Fruit fly (Drosophila melanogaster) whole organism, embryonic: ENCODE data around the gene FucTA.

Experiments
- CG10565 ChIP-seq: fragments of 200-800 bp; sonication (Bioruptor generic); optimal IDR thresholded peaks from 3 replicates; lab custom pipeline; 2016; ENCODE audit warnings: missing biosample characterization, mild to moderate bottlenecking, missing genetic modification characterization
- CG11085 ChIP-seq: fragments of 200-800 bp; sonication (Bioruptor generic); IDR thresholded peaks from 2 replicates; pipeline ENCODE4 v1.3.6; 2022; ENCODE audit warnings: missing biosample characterization, missing genetic modification characterization
- CG12104 ChIP-seq: fragments of 200-800 bp; sonication (Bioruptor generic); optimal IDR thresholded peaks from 3 replicates; lab custom pipeline; 2016; ENCODE audit warnings: missing biosample characterization, missing genetic modification characterization
- CG14667 ChIP-seq: fragments of 200-800 bp; sonication (Bioruptor generic); IDR thresholded peaks from 2 replicates; pipeline ENCODE4 v1.3.6; 2022; ENCODE audit warnings: missing biosample characterization, missing genetic modification characterization
- CG1529 ChIP-seq: fragments of 200-800 bp; sonication (Bioruptor generic); optimal IDR thresholded peaks from 3 replicates; lab custom pipeline; 2018; ENCODE audit warnings: missing biosample characterization, missing genetic modification characterization
- CG17829 ChIP-seq: fragments of 200-800 bp; optimal IDR thresholded peaks from 2 replicates; lab custom pipeline; 2019; ENCODE audit warnings: missing biosample characterization, mild to moderate bottlenecking, missing genetic modification characterization, moderate library complexity
- CG1832 ChIP-seq: fragments of 200-800 bp; sonication (Bioruptor generic); optimal IDR thresholded peaks from 2 replicates; lab custom pipeline; 2017; ENCODE audit warnings: missing biosample characterization, mild to moderate bottlenecking, missing genetic modification characterization, inconsistent platforms
- CG32767 ChIP-seq: fragments of 200-800 bp; sonication (Bioruptor generic); IDR thresholded peaks from 2 replicates; pipeline ENCODE4 v1.3.6; 2022; ENCODE audit warnings: missing biosample characterization, missing genetic modification characterization
- CG43689 ChIP-seq: fragments of 200-800 bp; sonication (Bioruptor generic); IDR thresholded peaks from 2 replicates; pipeline ENCODE4 v1.3.6; 2022; ENCODE audit warnings: missing biosample characterization, missing genetic modification characterization
- CG5245 ChIP-seq: fragments of 200-800 bp; sonication (Bioruptor generic); optimal IDR thresholded peaks from 3 replicates; lab custom pipeline; 2016; ENCODE audit warnings: missing biosample characterization, missing genetic modification characterization
- CG7745 ChIP-seq: fragments of 200-800 bp; sonication (Bioruptor generic); optimal IDR thresholded peaks from 2 replicates; lab custom pipeline; 2018; ENCODE audit warnings: missing biosample characterization, mild to moderate bottlenecking, missing genetic modification characterization, moderate library complexity
- CG7928 ChIP-seq: fragments of 200-800 bp; sonication (Bioruptor generic); optimal IDR thresholded peaks from 2 replicates; lab custom pipeline; 2017; ENCODE audit warnings: missing biosample characterization, mild to moderate bottlenecking, missing genetic modification characterization
- CG7987 ChIP-seq: fragments of 200-800 bp; sonication (Bioruptor generic); optimal IDR thresholded peaks from 2 replicates; lab custom pipeline; 2018; ENCODE audit warnings: missing biosample characterization, mild to moderate bottlenecking, missing genetic modification characterization, moderate library complexity
- CG8478 ChIP-seq: fragments of >200 bp; optimal IDR thresholded peaks from 2 replicates; lab custom pipeline; 2018
- Doc3 ChIP-seq: fragments of 200-800 bp; sonication (Bioruptor generic); IDR thresholded peaks from 3 replicates; pipeline ENCODE4 v1.3.6; 2022; ENCODE audit warnings: missing biosample characterization, missing genetic modification characterization; ENCODE audit not compliant: partially characterized antibody
- Drgx ChIP-seq: fragments of 200-800 bp; sonication (Bioruptor generic); IDR thresholded peaks from 2 replicates; pipeline ENCODE4 v1.3.6; 2022; ENCODE audit warnings: missing biosample characterization, missing genetic modification characterization
- HLHmδ ChIP-seq: fragments of 200-800 bp; sonication (Bioruptor generic); optimal IDR thresholded peaks from 2 replicates; lab custom pipeline; 2018; ENCODE audit warnings: missing biosample characterization, mild to moderate bottlenecking, missing genetic modification characterization, moderate library complexity
- Hr39 ChIP-seq: fragments of >200 bp; optimal IDR thresholded peaks from 2 replicates; lab custom pipeline; 2017
- Lhr ChIP-seq: fragments of 200-800 bp; sonication (Bioruptor generic); optimal IDR thresholded peaks from 3 replicates; lab custom pipeline; 2017; ENCODE audit warnings: mild to moderate bottlenecking, missing biosample characterization, missing genetic modification reagents, missing genetic modification characterization
- NfI ChIP-seq: fragments of 200-800 bp; sonication (Bioruptor generic); optimal IDR thresholded peaks from 3 replicates; lab custom pipeline; 2018; ENCODE audit warnings: missing biosample characterization, mild to moderate bottlenecking, missing genetic modification characterization, moderate library complexity
- Optix ChIP-seq: fragments of 200-800 bp; sonication (Bioruptor generic); IDR thresholded peaks from 3 replicates; pipeline ENCODE4 v1.3.6; 2022; ENCODE audit warnings: missing biosample characterization, missing genetic modification characterization
- PHDP ChIP-seq: fragments of 200-800 bp; sonication (Bioruptor generic); optimal IDR thresholded peaks from 3 replicates; lab custom pipeline; 2018; ENCODE audit warnings: missing biosample characterization, mild to moderate bottlenecking, missing genetic modification characterization, moderate library complexity
- Scr ChIP-seq: fragments of 200-800 bp; sonication (Bioruptor generic); IDR thresholded peaks from 2 replicates; pipeline ENCODE4 v1.3.6; 2022; ENCODE audit warnings: missing biosample characterization, missing genetic modification characterization; ENCODE audit not compliant: partially characterized antibody
- Stat92E ChIP-seq, 3 experiments: fragments of >200 bp in 2 of 3; fragments of 200-800 bp in 1 of 3; sonication (Bioruptor generic) in 1 of 3; optimal IDR thresholded peaks; 2 replicates each; lab custom pipeline; 2017 to 2019; ENCODE audit warnings: missing biosample characterization in 3 of 3, missing genetic modification characterization in 3 of 3, mild to moderate bottlenecking in 1 of 3, moderate library complexity in 1 of 3
- Trl ChIP-seq, 3 experiments: fragments of >200 bp in 2 of 3; fragments of 200-800 bp in 1 of 3; sonication (Bioruptor generic) in 1 of 3; optimal IDR thresholded peaks; 2 replicates in 1 of 3; 3 replicates in 2 of 3; lab custom pipeline; 2016 to 2017; ENCODE audit warnings: missing biosample characterization in 1 of 3, missing genetic modification characterization in 1 of 3
- bbx ChIP-seq: fragments of 200-800 bp; sonication (Bioruptor generic); IDR thresholded peaks from 2 replicates; pipeline ENCODE4 v1.3.6; 2022; ENCODE audit warnings: missing biosample characterization, missing genetic modification characterization; ENCODE audit not compliant: partially characterized antibody
- cad ChIP-seq: fragments of >200 bp; optimal IDR thresholded peaks from 2 replicates; lab custom pipeline; 2017; ENCODE audit warnings: missing biosample characterization, missing genetic modification characterization
- cg ChIP-seq: fragments of 200-800 bp; sonication (Bioruptor generic); optimal IDR thresholded peaks from 3 replicates; lab custom pipeline; 2019; ENCODE audit warnings: missing biosample characterization, mild to moderate bottlenecking, missing genetic modification characterization, moderate library complexity
- croc ChIP-seq: fragments of 200-800 bp; sonication (Bioruptor generic); conservative IDR thresholded peaks from 3 replicates; pipeline ENCODE4 v1.3.6; 2022; ENCODE audit warnings: missing biosample characterization, missing genetic modification characterization
- crp ChIP-seq, 2 experiments: fragments of 200-800 bp; sonication (Bioruptor generic); optimal IDR thresholded peaks; 2 replicates in 1 of 2; 3 replicates in 1 of 2; lab custom pipeline; 2017; ENCODE audit warnings: missing biosample characterization in 2 of 2, missing genetic modification characterization in 2 of 2, mild to moderate bottlenecking in 1 of 2, moderate library complexity in 1 of 2
- dmrt99B ChIP-seq: fragments of 200-800 bp; sonication (Bioruptor generic); optimal IDR thresholded peaks from 2 replicates; lab custom pipeline; 2018; ENCODE audit warnings: missing biosample characterization, mild to moderate bottlenecking, missing genetic modification characterization, moderate library complexity
- ems ChIP-seq: fragments of 200-800 bp; sonication (Bioruptor generic); optimal IDR thresholded peaks from 3 replicates; lab custom pipeline; 2016; ENCODE audit warnings: missing biosample characterization, missing genetic modification characterization
- esg ChIP-seq: fragments of 200-800 bp; sonication (Bioruptor generic); conservative IDR thresholded peaks from 2 replicates; pipeline ENCODE4 v1.3.6; 2022; ENCODE audit warnings: missing biosample characterization, missing genetic modification characterization
- ewg ChIP-seq: fragments of 200-800 bp; sonication (Bioruptor generic); optimal IDR thresholded peaks from 3 replicates; lab custom pipeline; 2017; ENCODE audit warnings: mild to moderate bottlenecking, missing biosample characterization, missing genetic modification reagents, missing genetic modification characterization
- eyg ChIP-seq: fragments of 200-800 bp; sonication (Bioruptor generic); optimal IDR thresholded peaks from 3 replicates; lab custom pipeline; 2016; ENCODE audit warnings: missing biosample characterization, missing genetic modification characterization
- gsb ChIP-seq: fragments of 200-800 bp; sonication (Bioruptor generic); IDR thresholded peaks from 2 replicates; pipeline ENCODE4 v1.3.6; 2022; ENCODE audit warnings: missing biosample characterization, missing genetic modification characterization
- jing ChIP-seq: fragments of 200-800 bp; sonication (Bioruptor generic); optimal IDR thresholded peaks from 2 replicates; lab custom pipeline; 2018; ENCODE audit warnings: missing biosample characterization, mild to moderate bottlenecking, missing genetic modification characterization
- lilli ChIP-seq: fragments of 200-800 bp; sonication (Bioruptor generic); optimal IDR thresholded peaks from 3 replicates; lab custom pipeline; 2016; ENCODE audit warnings: missing biosample characterization, missing genetic modification characterization
- maf-S ChIP-seq: fragments of 200-800 bp; sonication (Bioruptor generic); optimal IDR thresholded peaks from 2 replicates; lab custom pipeline; 2016; ENCODE audit warnings: missing biosample characterization, missing genetic modification characterization
- nom ChIP-seq: fragments of 200-800 bp; sonication (Bioruptor generic); optimal IDR thresholded peaks from 2 replicates; lab custom pipeline; 2017; ENCODE audit warnings: missing biosample characterization, missing genetic modification characterization, mild to moderate bottlenecking, moderate library complexity, missing genetic modification reagents
- pb ChIP-seq: fragments of 200-800 bp; sonication (Bioruptor generic); optimal IDR thresholded peaks from 3 replicates; lab custom pipeline; 2016; ENCODE audit warnings: missing biosample characterization, missing genetic modification characterization
- pfk ChIP-seq: fragments of 200-800 bp; sonication (Bioruptor generic); optimal IDR thresholded peaks from 2 replicates; lab custom pipeline; 2018; ENCODE audit warnings: missing biosample characterization, mild to moderate bottlenecking, missing genetic modification characterization, moderate library complexity
- psq ChIP-seq: fragments of 200-800 bp; sonication (Bioruptor generic); optimal IDR thresholded peaks from 2 replicates; lab custom pipeline; 2017; ENCODE audit warnings: missing biosample characterization, missing genetic modification characterization
- shn ChIP-seq: fragments of 200-800 bp; sonication (Bioruptor generic); optimal IDR thresholded peaks from 3 replicates; lab custom pipeline; 2016; ENCODE audit warnings: missing biosample characterization, missing genetic modification characterization
- sim ChIP-seq: fragments of 200-800 bp; sonication (Bioruptor generic); IDR thresholded peaks from 2 replicates; pipeline ENCODE4 v1.3.6; 2022; ENCODE audit warnings: missing biosample characterization, missing genetic modification characterization
- tgo ChIP-seq: fragments of 200-800 bp; sonication (Bioruptor generic); IDR thresholded peaks from 3 replicates; pipeline ENCODE4 v1.3.6; 2022; ENCODE audit warnings: missing biosample characterization, missing genetic modification characterization
- toy ChIP-seq: fragments of 200-800 bp; sonication (Bioruptor generic); IDR thresholded peaks from 2 replicates; pipeline ENCODE4 v1.3.6; 2022; ENCODE audit warnings: missing biosample characterization, missing genetic modification characterization
- tup ChIP-seq: fragments of 200-800 bp; sonication (Bioruptor generic); optimal IDR thresholded peaks from 2 replicates; lab custom pipeline; 2016; ENCODE audit warnings: missing biosample characterization, mild to moderate bottlenecking, missing genetic modification characterization, moderate library complexity
- tx ChIP-seq: fragments of 200-800 bp; sonication (Bioruptor generic); optimal IDR thresholded peaks from 2 replicates; lab custom pipeline; 2016; ENCODE audit warnings: missing biosample characterization, missing genetic modification characterization

The FucTA gene

DNA sequence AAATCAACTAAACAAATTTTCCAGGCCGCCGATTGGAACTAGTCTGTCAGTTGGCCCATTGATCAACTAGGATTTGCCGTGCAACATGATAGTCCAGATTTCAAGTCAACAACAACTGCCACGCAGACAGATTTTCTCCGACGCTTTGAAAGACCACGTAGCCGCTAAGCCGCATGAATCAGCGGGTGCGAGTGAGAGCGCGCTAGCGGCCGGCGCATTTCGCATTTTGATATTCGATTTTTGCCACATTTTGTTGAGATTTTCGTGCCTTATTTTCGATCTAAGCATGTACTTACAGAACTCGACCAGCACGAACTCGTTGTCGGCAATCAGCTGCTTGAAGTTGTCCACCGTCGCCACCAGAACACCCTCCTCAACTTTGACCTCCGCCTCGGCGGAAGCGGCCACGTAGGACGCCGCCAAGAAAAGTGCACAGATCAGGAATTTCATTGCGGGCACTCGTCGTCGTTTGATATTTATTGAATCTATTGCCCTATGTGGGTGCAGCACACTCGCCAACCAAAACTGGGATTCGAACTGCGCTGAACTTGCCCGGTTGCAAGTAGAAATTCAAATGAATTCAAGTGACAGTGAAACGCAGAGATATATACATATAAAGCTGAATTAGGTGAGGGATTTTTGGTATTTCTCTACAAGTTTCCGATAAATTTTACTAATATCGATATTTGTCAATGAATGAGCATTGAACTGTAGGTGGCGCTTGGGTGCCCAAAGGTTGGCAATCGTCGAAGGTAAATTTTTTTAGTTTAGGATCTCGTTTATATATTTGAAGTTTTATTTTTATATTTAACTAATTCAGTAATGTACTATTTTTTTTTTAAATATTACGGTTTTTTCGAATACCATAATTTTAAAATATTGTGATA, 4.7 kb upstream of the FucTA start, which contains the start of gene Pdi (continued):
- TF ChIP-seq Trl (optimal IDR thresholded peaks at IDR 0.05; lab: Kevin White, UChicago) (peak in 1 of 2 experiments; percentile 55), Trl (GFP tag; optimal IDR thresholded peaks at IDR 0.05; lab: Kevin White, UChicago) (no peak), sim (GFP tag; lab: Robert Waterston, UW) (no peak), CG43689 (GFP tag; lab: Robert Waterston, UW) (no peak), Scr (peak; percentile 69), Hr39 (lab: Kevin White, UChicago) (no peak), Drgx (GFP tag; lab: Robert Waterston, UW) (no peak), PHDP (tag; lab: Kevin White, UChicago) (peak; percentile 44), tgo (GFP tag; lab: Robert Waterston, UW) (no peak), Optix (GFP tag; lab: Robert Waterston, UW) (no peak), CG7745 (tag; lab: Kevin White, UChicago) (no peak), psq (GFP tag; lab: Kevin White, UChicago) (no peak), crp (GFP tag; optimal IDR thresholded peaks at IDR 0.05; lab: Kevin White, UChicago) (peak in 1 of 2 experiments; percentile 18), tx (GFP tag; lab: Kevin White, UChicago) (peak; percentile 19), dmrt99B (peak; percentile 20), ems (GFP tag; lab: Kevin White, UChicago) (peak; percentile 35), pb (GFP tag; lab: Kevin White, UChicago) (no peak), croc (GFP tag; lab: Robert Waterston, UW) (no peak), shn (GFP tag; lab: Kevin White, UChicago) (peak; percentile 41), toy (GFP tag; lab: Robert Waterston, UW) (no peak), eyg (GFP tag; lab: Kevin White, UChicago) (no peak), CG1529 (GFP tag; lab: Kevin White, UChicago) (no peak), gsb (GFP tag; lab: Robert Waterston, UW) (no peak), cad (GFP tag; lab: Kevin White, UChicago) (no peak), CG8478 (no peak), lilli (GFP tag; lab: Kevin White, UChicago) (peak; percentile 52), Lhr (GFP tag; lab: Kevin White, UChicago) (peak; percentile 72), CG10565 (no peak), CG14667 (GFP tag; lab: Robert Waterston, UW) (no peak), CG7987 (GFP tag; lab: Kevin White, UChicago) (peak; percentile 49), Doc3 (GFP tag; lab: Robert Waterston, UW) (peak; percentile 57), Stat92E (GFP tag; optimal IDR thresholded peaks at IDR 0.05; lab: Kevin White, UChicago) (peak in 1 of 3 experiments; percentile 90), CG5245 (peak; percentile 16), cg (GFP tag; lab: Kevin White, UChicago) (peak; percentile 0), CG12104 (no peak), tup (GFP tag; lab: Kevin White, UChicago) (no peak), CG1832 (GFP tag; lab: Kevin White, UChicago) (peak; percentile 71), nom (peak; percentile 53), bbx (peak; percentile 83), pfk (GFP tag; lab: Kevin White, UChicago) (peak; percentile 64), ewg (GFP tag; lab: Kevin White, UChicago) (peak; percentile 10), esg (no peak), CG32767 (GFP tag; lab: Robert Waterston, UW) (peak; percentile 70), jing (no peak), maf-S (peak; percentile 9), CG17829 (tag; lab: Kevin White, UChicago) (peak; percentile 62), NfI (GFP tag; lab: Kevin White, UChicago) (peak; percentile 10), HLHmδ (GFP tag; lab: Kevin White, UChicago) (peak; percentile 34), CG7928 (peak; percentile 26), CG11085 (no peak)
